Fruit fly (Drosophila melanogaster): ENCODE data around the gene CG42718.

dm6 chr3L:16328207-16328891 lies 7.3 kb upstream of the CG42718 start, which contains the start of gene CG13058:
- TF ChIP-seq CG1620 (GFP tag; optimal IDR thresholded peaks at IDR 0.05) (no peak), Clk (GFP tag; optimal IDR thresholded peaks at IDR 0.05) (no peak), kay (GFP tag; ENCODE audit: borderline replicate concordance) (no peak), Hr96 (GFP tag; optimal IDR thresholded peaks at IDR 0.05) (no peak), CG7101 (tag; optimal IDR thresholded peaks at IDR 0.05) (no peak), cic (GFP tag; optimal IDR thresholded peaks at IDR 0.05) (no peak), ovo (GFP tag; optimal IDR thresholded peaks at IDR 0.05) (no peak), CG7045 (GFP tag; optimal IDR thresholded peaks at IDR 0.05) (no peak), toe (GFP tag; optimal IDR thresholded peaks at IDR 0.05) (no peak), bab1 (GFP tag; optimal IDR thresholded peaks at IDR 0.05) (no peak), Mnt (GFP tag; optimal IDR thresholded peaks at IDR 0.05) (no peak), tj (GFP tag; optimal IDR thresholded peaks at IDR 0.05) (no peak), CG11617 (GFP tag; optimal IDR thresholded peaks at IDR 0.05) (no peak)

Measured in whole organism, adult.